Worm (Caenorhabditis elegans): ENCODE measurements around the gene srg-42.

Gene srg-42

ce11 chrV:11199497-11199896, 41.6 kb upstream of the srg-42 start:
- TF ChIP-seq nhr-25 (tag; optimal IDR thresholded peaks at IDR 0.05; ENCODE audit: borderline replicate concordance, insufficient read depth), result peak; percentile 63
- no peak for TF ChIP-seq madf-5 (GFP tag; IDR thresholded peaks at IDR 0.05)
- peak; percentile 5 for TF ChIP-seq mxl-3 (GFP tag; optimal IDR thresholded peaks at IDR 0.05)

ce11 chrV:11198094-11198493, 40.2 kb upstream of the srg-42 start:
- TF ChIP-seq ceh-44 (GFP tag; IDR thresholded peaks at IDR 0.05) (no peak), Y5F2A.4 (GFP tag; optimal IDR thresholded peaks at IDR 0.05) (no peak), zip-11 (GFP tag; IDR thresholded peaks at IDR 0.05) (no peak), aha-1 (tag) (peak; percentile 82)

DNA sequence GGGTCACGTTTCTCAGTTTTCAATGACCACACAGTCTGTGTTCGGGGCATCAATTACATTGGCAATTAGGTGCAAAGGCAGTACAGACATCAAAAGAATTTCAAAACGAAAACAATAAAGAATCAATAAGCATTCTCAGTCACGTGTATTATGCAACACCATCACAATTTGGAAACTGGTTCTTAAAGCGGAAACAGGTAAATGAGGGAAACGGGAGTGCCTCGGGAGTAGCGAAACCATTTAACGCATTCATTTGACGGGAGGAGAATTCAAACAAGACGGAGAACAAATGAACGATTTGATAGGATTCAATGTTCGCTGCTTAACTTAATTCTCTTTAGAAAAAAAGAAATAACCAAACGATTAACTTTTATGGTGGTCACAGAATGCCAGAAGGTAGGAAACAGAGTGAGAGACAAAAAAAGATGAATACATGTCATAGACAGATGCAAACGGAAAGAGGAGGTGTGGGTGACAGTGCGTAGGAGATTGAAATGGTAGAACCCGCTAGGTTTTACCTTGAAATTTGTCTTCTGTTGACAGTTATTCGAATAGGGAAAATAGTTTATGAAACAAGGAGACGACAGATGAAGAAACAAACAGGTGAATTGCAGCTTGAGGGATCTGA, 38.9 kb upstream of the srg-42 start:
- TF ChIP-seq mep-1 (tag; optimal IDR thresholded peaks at IDR 0.05) (peak; percentile 7), nhr-28 (tag; optimal IDR thresholded peaks at IDR 0.05) (peak; percentile 16), Y75B8A.6 (GFP tag; IDR thresholded peaks at IDR 0.05) (no peak), hlh-30 (tag; optimal IDR thresholded peaks at IDR 0.05; ENCODE audit: insufficient read depth) (peak; percentile 21), aha-1 (tag) (peak; percentile 97), cey-2 (tag; optimal IDR thresholded peaks at IDR 0.05; ENCODE audit: borderline replicate concordance, insufficient read depth) (no peak)

DNA sequence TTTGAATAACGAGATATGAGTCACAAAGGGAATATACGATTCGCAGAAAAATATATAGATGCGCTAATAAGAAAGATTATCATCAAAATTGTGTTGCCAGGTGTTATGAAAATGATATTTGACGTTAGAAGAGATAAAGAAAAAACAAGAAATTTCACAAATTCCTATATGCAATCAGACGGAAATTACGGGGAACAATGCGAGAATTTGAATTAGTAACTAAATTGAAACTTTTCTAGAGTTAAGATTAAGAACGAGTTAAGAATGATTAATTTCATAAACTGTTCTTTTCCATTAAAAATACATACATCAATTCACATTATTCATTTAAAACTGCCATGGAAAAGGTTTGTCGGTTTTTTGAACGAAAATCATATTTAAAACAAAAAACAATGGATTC, 38.3 kb upstream of the srg-42 start, which contains the start of gene clc-6:
clc-6 (minus strand) TSS at position 101 of the 400 bp plus-strand sequence.
- no peak for TF ChIP-seq tra-1 (GFP tag; IDR thresholded peaks at IDR 0.05)
- TF ChIP-seq F44E2.7 (GFP tag; IDR thresholded peaks at IDR 0.05), result no peak
- TF ChIP-seq mxl-3 (GFP tag; optimal IDR thresholded peaks at IDR 0.05), result no peak
- no peak for TF ChIP-seq mdl-1 (tag; optimal IDR thresholded peaks at IDR 0.05)
- no peak for TF ChIP-seq gei-8 (GFP tag; optimal IDR thresholded peaks at IDR 0.05)
- no peak for TF ChIP-seq nhr-42 (GFP tag; IDR thresholded peaks at IDR 0.05)
- no peak for TF ChIP-seq ceh-44 (GFP tag; IDR thresholded peaks at IDR 0.05)
- TF ChIP-seq pqm-1 (tag; optimal IDR thresholded peaks at IDR 0.05), result no peak
- TF ChIP-seq lin-38 (GFP tag; IDR thresholded peaks at IDR 0.05), result no peak
- no peak for TF ChIP-seq F26F4.8 (GFP tag; conservative IDR thresholded peaks at IDR 0.05)
- no peak for TF ChIP-seq vab-7 (GFP tag; IDR thresholded peaks at IDR 0.05)
- no peak for TF ChIP-seq aly-2 (tag; optimal IDR thresholded peaks at IDR 0.05)

DNA sequence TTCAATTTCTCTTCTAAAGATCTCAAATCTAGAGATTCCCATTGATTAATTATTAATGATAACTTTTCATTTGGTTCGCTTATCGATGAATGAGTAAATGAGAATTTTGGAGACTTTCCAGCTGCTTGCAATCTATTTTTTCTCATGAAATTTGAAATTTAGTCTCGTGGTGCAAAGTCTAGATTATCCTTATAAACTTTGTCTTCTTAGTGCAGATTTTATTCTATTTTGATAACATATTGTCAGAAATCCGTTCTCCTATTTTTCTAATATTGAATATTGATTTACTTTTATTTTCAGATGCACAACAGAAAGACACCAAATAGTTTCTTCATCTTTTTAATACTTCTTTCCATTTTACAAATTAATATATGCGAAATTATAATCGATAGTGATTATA, 33.1 kb upstream of the srg-42 start, which contains the start of gene lgc-49:
lgc-49 (plus strand) TSS at position 301 of the 400 bp plus-strand sequence.
- no peak for TF ChIP-seq cey-2 (tag; optimal IDR thresholded peaks at IDR 0.05; ENCODE audit: borderline replicate concordance, insufficient read depth)
- TF ChIP-seq zip-11 (GFP tag; IDR thresholded peaks at IDR 0.05), result no peak
- TF ChIP-seq fos-1 (tag; optimal IDR thresholded peaks at IDR 0.05), result no peak
- TF ChIP-seq dmd-6 (GFP tag; IDR thresholded peaks at IDR 0.05), result no peak
- TF ChIP-seq spr-3 (GFP tag; optimal IDR thresholded peaks at IDR 0.05), result no peak
- TF ChIP-seq mxl-2 (GFP tag; conservative IDR thresholded peaks at IDR 0.05), result no peak
- TF ChIP-seq madf-5 (GFP tag; IDR thresholded peaks at IDR 0.05), result no peak
- no peak for TF ChIP-seq daf-19 (GFP tag; conservative IDR thresholded peaks at IDR 0.05)
- no peak for TF ChIP-seq Y48G9A.11 (GFP tag; IDR thresholded peaks at IDR 0.05)
- TF ChIP-seq ceh-32 (tag; optimal IDR thresholded peaks at IDR 0.05; ENCODE audit: poor library complexity), result no peak
- TF ChIP-seq jun-1 (tag; optimal IDR thresholded peaks at IDR 0.05), result no peak
- TF ChIP-seq nhr-77 (tag; optimal IDR thresholded peaks at IDR 0.05), result no peak
- TF ChIP-seq hlh-11 (tag; optimal IDR thresholded peaks at IDR 0.05), result no peak
- TF ChIP-seq saeg-2 (GFP tag; IDR thresholded peaks at IDR 0.05), result no peak
